ENCODE assay signal across 1 fruit fly cellular context in the genomic region with DNA sequence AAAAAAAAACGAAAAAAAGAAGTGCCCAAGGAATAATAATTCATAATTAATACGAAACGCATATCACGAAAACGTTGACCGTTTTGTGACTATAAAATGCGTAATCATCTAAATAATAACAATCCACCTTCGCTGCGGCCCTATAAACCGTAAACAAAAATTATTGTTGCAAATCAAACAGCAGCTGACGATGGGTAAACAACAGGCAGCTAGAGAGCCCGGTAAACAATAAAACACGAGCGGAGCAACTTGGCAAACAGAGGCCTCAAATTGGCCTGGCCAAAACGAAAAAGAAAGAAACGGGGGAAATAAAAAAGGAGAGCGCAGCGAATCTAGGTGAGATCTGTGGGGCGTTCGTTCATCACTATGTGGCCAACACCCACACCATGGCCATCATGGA.
TF ChIP-seq lines count a peak whose summit lies in the region.

No protein-coding gene starts in this region.

TF ChIP-seq in whole organism, embryonic, 481 proteins besides CTCF, POLR2A, EP300 and RAD21 (continued from another document and continues in another):
- TF ChIP-seq Hr78 (GFP tag; optimal IDR thresholded peaks at IDR 0.05; lab: Kevin White, UChicago) (no peak), wek (GFP tag; optimal IDR thresholded peaks at IDR 0.05; lab: Kevin White, UChicago) (peak; percentile 51), BEAF-32 (GFP tag; optimal IDR thresholded peaks at IDR 0.05; lab: Kevin White, UChicago) (no peak), CG6254 (GFP tag; optimal IDR thresholded peaks at IDR 0.05; lab: Kevin White, UChicago) (no peak), tgo (GFP tag; IDR thresholded peaks at IDR 0.05; lab: Robert Waterston, UW) (no peak), CoRest (tag; optimal IDR thresholded peaks at IDR 0.05; lab: Kevin White, UChicago) (peak; percentile 9), jigr1 (GFP tag; IDR thresholded peaks at IDR 0.05; lab: Robert Waterston, UW) (no peak), CG17912 (GFP tag; optimal IDR thresholded peaks at IDR 0.05; lab: Kevin White, UChicago) (peak; percentile 8), Xrp1 (GFP tag; IDR thresholded peaks at IDR 0.05; lab: Robert Waterston, UW) (0 out of 2 replicates have a peak, but pooled peaks have one; percentile 45), CG9876 (GFP tag; optimal IDR thresholded peaks at IDR 0.05; lab: Kevin White, UChicago) (peak; percentile 42), slou (GFP tag; optimal IDR thresholded peaks at IDR 0.05; lab: Kevin White, UChicago) (no peak), tll (GFP tag; optimal IDR thresholded peaks at IDR 0.05; lab: Kevin White, UChicago) (no peak), CG31388 (GFP tag; optimal IDR thresholded peaks at IDR 0.05; lab: Kevin White, UChicago) (no peak), schlank (tag; optimal IDR thresholded peaks at IDR 0.05; lab: Kevin White, UChicago) (peak; percentile 78), CG8089 (GFP tag; optimal IDR thresholded peaks at IDR 0.05; lab: Kevin White, UChicago) (peak; percentile 20), pnt (GFP tag; optimal IDR thresholded peaks at IDR 0.05; lab: Kevin White, UChicago) (peak; percentile 4), CG10209 (GFP tag; optimal IDR thresholded peaks at IDR 0.05; lab: Kevin White, UChicago) (peak; percentile 55), CG11504 (tag; optimal IDR thresholded peaks at IDR 0.05; lab: Kevin White, UChicago) (peak; percentile 5), CG1647 (GFP tag; optimal IDR thresholded peaks at IDR 0.05; lab: Kevin White, UChicago) (no peak), sisA (GFP tag; IDR thresholded peaks at IDR 0.05; lab: Robert Waterston, UW) (no peak), run (tag; optimal IDR thresholded peaks at IDR 0.05; lab: Kevin White, UChicago) (no peak), otp (GFP tag; IDR thresholded peaks at IDR 0.05; lab: Robert Waterston, UW) (0 out of 3 replicates have a peak, but pooled peaks have one; percentile 38), Bteb2 (GFP tag; optimal IDR thresholded peaks at IDR 0.05; lab: Kevin White, UChicago) (peak; percentile 49), so (GFP tag; IDR thresholded peaks at IDR 0.05; lab: Robert Waterston, UW) (no peak), ab (GFP tag; optimal IDR thresholded peaks at IDR 0.05; lab: Kevin White, UChicago) (no peak), pzg (GFP tag; optimal IDR thresholded peaks at IDR 0.05; lab: Kevin White, UChicago) (no peak), trh (GFP tag; optimal IDR thresholded peaks at IDR 0.05; lab: Kevin White, UChicago) (peak; percentile 23), Gsc (GFP tag; IDR thresholded peaks at IDR 0.05; lab: Robert Waterston, UW) (no peak), chif (GFP tag; optimal IDR thresholded peaks at IDR 0.05; lab: Kevin White, UChicago) (peak in 1 of 2 experiments; percentile 30), CG8944 (GFP tag; optimal IDR thresholded peaks at IDR 0.05; lab: Kevin White, UChicago) (peak; percentile 28), hb (GFP tag; IDR thresholded peaks at IDR 0.05; lab: Robert Waterston, UW; ENCODE audit: partially characterized antibody) (no peak), h (optimal IDR thresholded peaks at IDR 0.05; lab: Kevin White, UChicago) (no peak), CG10654 (GFP tag; optimal IDR thresholded peaks at IDR 0.05; lab: Kevin White, UChicago) (peak; percentile 12), crc (GFP tag; optimal IDR thresholded peaks at IDR 0.05; lab: Kevin White, UChicago) (peak; percentile 18), Ets97D (GFP tag; optimal IDR thresholded peaks at IDR 0.05; lab: Kevin White, UChicago) (no peak), Tbp (GFP tag; optimal IDR thresholded peaks at IDR 0.05; lab: Kevin White, UChicago) (no peak), Doc2 (GFP tag; IDR thresholded peaks at IDR 0.05; lab: Robert Waterston, UW) (no peak), CG32772 (GFP tag; IDR thresholded peaks at IDR 0.05; lab: Robert Waterston, UW) (no peak), CG15696 (tag; optimal IDR thresholded peaks at IDR 0.05; lab: Kevin White, UChicago) (no peak), CG8290 (GFP tag; optimal IDR thresholded peaks at IDR 0.05; lab: Kevin White, UChicago) (no peak), CG8290 (tag; optimal IDR thresholded peaks at IDR 0.05; lab: Kevin White, UChicago) (peak in 1 of 2 experiments; percentile 71), Meics (GFP tag; optimal IDR thresholded peaks at IDR 0.05; lab: Kevin White, UChicago) (peak; percentile 51), dm (GFP tag; optimal IDR thresholded peaks at IDR 0.05; lab: Kevin White, UChicago) (no peak), D19A (tag; optimal IDR thresholded peaks at IDR 0.05; lab: Kevin White, UChicago) (no peak), ato (GFP tag; IDR thresholded peaks at IDR 0.05; lab: Robert Waterston, UW; ENCODE audit: partially characterized antibody) (no peak), CG13775 (GFP tag; optimal IDR thresholded peaks at IDR 0.05; lab: Kevin White, UChicago) (no peak), CG2202 (tag; optimal IDR thresholded peaks at IDR 0.05; lab: Kevin White, UChicago) (no peak), Hmr (GFP tag; optimal IDR thresholded peaks at IDR 0.05; lab: Kevin White, UChicago) (peak; percentile 87), Med (GFP tag; lab: Kevin White, UChicago) (peak; percentile 92), Hr51 (GFP tag; optimal IDR thresholded peaks at IDR 0.05; lab: Kevin White, UChicago) (peak in 1 of 2 experiments; percentile 30), gt (GFP tag; IDR thresholded peaks at IDR 0.05; lab: Robert Waterston, UW) (no peak), lilli (GFP tag; optimal IDR thresholded peaks at IDR 0.05; lab: Kevin White, UChicago) (peak; percentile 29), Asciz (GFP tag; optimal IDR thresholded peaks at IDR 0.05; lab: Kevin White, UChicago) (peak; percentile 21), NfI (GFP tag; optimal IDR thresholded peaks at IDR 0.05; lab: Kevin White, UChicago) (peak; percentile 28), nom (GFP tag; optimal IDR thresholded peaks at IDR 0.05; lab: Kevin White, UChicago) (peak; percentile 54), peb (GFP tag; IDR thresholded peaks at IDR 0.05; lab: Robert Waterston, UW) (no peak), CG15514 (GFP tag; optimal IDR thresholded peaks at IDR 0.05; lab: Kevin White, UChicago) (peak; percentile 71), Sry-β (GFP tag; optimal IDR thresholded peaks at IDR 0.05; lab: Kevin White, UChicago) (no peak), CG14965 (GFP tag; optimal IDR thresholded peaks at IDR 0.05; lab: Kevin White, UChicago; ENCODE audit: borderline replicate concordance) (peak; percentile 19), Max (GFP tag; optimal IDR thresholded peaks at IDR 0.05; lab: Kevin White, UChicago) (no peak), CG2199 (GFP tag; IDR thresholded peaks at IDR 0.05; lab: Robert Waterston, UW) (no peak), bcd (GFP tag; optimal IDR thresholded peaks at IDR 0.05; lab: Kevin White, UChicago) (peak; percentile 11), Elba2 (GFP tag; optimal IDR thresholded peaks at IDR 0.05; lab: Kevin White, UChicago) (no peak), CG5180 (GFP tag; optimal IDR thresholded peaks at IDR 0.05; lab: Kevin White, UChicago) (no peak), lola (GFP tag; optimal IDR thresholded peaks at IDR 0.05; lab: Kevin White, UChicago) (no peak), Six4 (GFP tag; optimal IDR thresholded peaks at IDR 0.05; lab: Kevin White, UChicago) (no peak), Dref (GFP tag; IDR thresholded peaks at IDR 0.05; lab: Robert Waterston, UW) (no peak), Atf-2 (GFP tag; optimal IDR thresholded peaks at IDR 0.05; lab: Kevin White, UChicago) (no peak), CkIIα-i1 (GFP tag; IDR thresholded peaks at IDR 0.05; lab: Robert Waterston, UW) (no peak), CG6272 (GFP tag; IDR thresholded peaks at IDR 0.05; lab: Robert Waterston, UW) (no peak), Sox102F (GFP tag; optimal IDR thresholded peaks at IDR 0.05; lab: Kevin White, UChicago) (peak; percentile 37), CG9215 (GFP tag; IDR thresholded peaks at IDR 0.05; lab: Robert Waterston, UW) (no peak), Mad (GFP tag; optimal IDR thresholded peaks at IDR 0.05; lab: Kevin White, UChicago) (no peak), CG16815 (GFP tag; optimal IDR thresholded peaks at IDR 0.05; lab: Kevin White, UChicago) (no peak), ems (GFP tag; optimal IDR thresholded peaks at IDR 0.05; lab: Kevin White, UChicago) (peak; percentile 20), Deaf1 (tag; optimal IDR thresholded peaks at IDR 0.05; lab: Kevin White, UChicago) (no peak), scrt (GFP tag; optimal IDR thresholded peaks at IDR 0.05; lab: Kevin White, UChicago) (peak; percentile 26), CG17568 (GFP tag; optimal IDR thresholded peaks at IDR 0.05; lab: Kevin White, UChicago) (peak; percentile 68), MESR4 (GFP tag; optimal IDR thresholded peaks at IDR 0.05; lab: Kevin White, UChicago) (no peak), HLH54F (GFP tag; optimal IDR thresholded peaks at IDR 0.05; lab: Kevin White, UChicago) (peak; percentile 42), NK7.1 (GFP tag; optimal IDR thresholded peaks at IDR 0.05; lab: Kevin White, UChicago) (no peak), Antp (GFP tag; optimal IDR thresholded peaks at IDR 0.05; lab: Kevin White, UChicago) (peak; percentile 10), Hmx (GFP tag; optimal IDR thresholded peaks at IDR 0.05; lab: Kevin White, UChicago) (no peak), lab (GFP tag; optimal IDR thresholded peaks at IDR 0.05; lab: Kevin White, UChicago) (peak; percentile 87), CG1529 (GFP tag; optimal IDR thresholded peaks at IDR 0.05; lab: Kevin White, UChicago) (no peak), CG32767 (GFP tag; IDR thresholded peaks at IDR 0.05; lab: Robert Waterston, UW) (0 out of 2 replicates have a peak, but pooled peaks have one; percentile 12), ac (GFP tag; optimal IDR thresholded peaks at IDR 0.05; lab: Kevin White, UChicago) (no peak), kah (GFP tag; optimal IDR thresholded peaks at IDR 0.05; lab: Kevin White, UChicago) (no peak), bab2 (GFP tag; optimal IDR thresholded peaks at IDR 0.05; lab: Kevin White, UChicago) (peak; percentile 61), D19B (GFP tag; optimal IDR thresholded peaks at IDR 0.05; lab: Kevin White, UChicago) (peak; percentile 26), stwl (tag; optimal IDR thresholded peaks at IDR 0.05; lab: Kevin White, UChicago) (no peak), CG8478 (optimal IDR thresholded peaks at IDR 0.05; lab: Kevin White, UChicago) (no peak), mirr (GFP tag; optimal IDR thresholded peaks at IDR 0.05; lab: Kevin White, UChicago) (peak; percentile 5), abd-A (tag; optimal IDR thresholded peaks at IDR 0.05; lab: Kevin White, UChicago) (no peak), CG4854 (GFP tag; optimal IDR thresholded peaks at IDR 0.05; lab: Kevin White, UChicago) (peak; percentile 33), Scr (GFP tag; IDR thresholded peaks at IDR 0.05; lab: Robert Waterston, UW; ENCODE audit: partially characterized antibody) (no peak), sens (GFP tag; lab: Kevin White, UChicago) (peak; percentile 82), btn (GFP tag; optimal IDR thresholded peaks at IDR 0.05; lab: Kevin White, UChicago) (no peak), crol (GFP tag; IDR thresholded peaks at IDR 0.05; lab: Robert Waterston, UW) (no peak), chm (GFP tag; IDR thresholded peaks at IDR 0.05; lab: Robert Waterston, UW) (peak; percentile 22; the same call in 1 of the 2 replicates), CG7357 (GFP tag; IDR thresholded peaks at IDR 0.05; lab: Robert Waterston, UW) (no peak), CG18262 (tag; optimal IDR thresholded peaks at IDR 0.05; lab: Kevin White, UChicago) (no peak), ash1 (GFP tag; optimal IDR thresholded peaks at IDR 0.05; lab: Kevin White, UChicago) (no peak), kni (GFP tag; optimal IDR thresholded peaks at IDR 0.05; lab: Kevin White, UChicago) (no peak), dan (GFP tag; IDR thresholded peaks at IDR 0.05; lab: Robert Waterston, UW) (no peak), ro (GFP tag; IDR thresholded peaks at IDR 0.05; lab: Robert Waterston, UW) (no peak), pan (optimal IDR thresholded peaks at IDR 0.05; lab: Kevin White, UChicago) (no peak), pan (GFP tag; optimal IDR thresholded peaks at IDR 0.05 in 1 of 2, IDR thresholded peaks at IDR 0.05 in 1 of 2) (peak in 1 of 2 experiments; percentile 13), CG18764 (GFP tag; optimal IDR thresholded peaks at IDR 0.05; lab: Kevin White, UChicago) (peak; percentile 11), sug (tag; optimal IDR thresholded peaks at IDR 0.05; lab: Kevin White, UChicago) (peak; percentile 42), CG30020 (tag; optimal IDR thresholded peaks at IDR 0.05; lab: Kevin White, UChicago) (no peak), CG4707 (GFP tag; optimal IDR thresholded peaks at IDR 0.05; lab: Kevin White, UChicago) (no peak), CG14860 (GFP tag; IDR thresholded peaks at IDR 0.05; lab: Robert Waterston, UW; ENCODE audit: partially characterized antibody) (no peak), Dll (GFP tag; IDR thresholded peaks at IDR 0.05; lab: Robert Waterston, UW; ENCODE audit: partially characterized antibody) (no peak), CG12391 (tag; optimal IDR thresholded peaks at IDR 0.05; lab: Kevin White, UChicago) (no peak), emc (GFP tag; optimal IDR thresholded peaks at IDR 0.05; lab: Kevin White, UChicago) (peak; percentile 34), slbo (GFP tag; IDR thresholded peaks at IDR 0.05; lab: Robert Waterston, UW) (peak; percentile 49; the same call in 1 of the 2 replicates), nau (GFP tag; optimal IDR thresholded peaks at IDR 0.05; lab: Kevin White, UChicago) (peak; percentile 45), Hr3 (GFP tag; optimal IDR thresholded peaks at IDR 0.05; lab: Kevin White, UChicago) (no peak), nmo (GFP tag; optimal IDR thresholded peaks at IDR 0.05; lab: Kevin White, UChicago) (no peak), wor (GFP tag; IDR thresholded peaks at IDR 0.05; lab: Robert Waterston, UW) (no peak), CG6791 (GFP tag; IDR thresholded peaks at IDR 0.05; lab: Robert Waterston, UW; ENCODE audit: partially characterized antibody) (no peak), CG2120 (GFP tag; optimal IDR thresholded peaks at IDR 0.05; lab: Kevin White, UChicago) (peak; percentile 74), CG2116 (GFP tag; optimal IDR thresholded peaks at IDR 0.05; lab: Kevin White, UChicago) (peak; percentile 27), CG1603 (tag; optimal IDR thresholded peaks at IDR 0.05; lab: Kevin White, UChicago) (peak; percentile 5), Sry-δ (GFP tag; optimal IDR thresholded peaks at IDR 0.05; lab: Kevin White, UChicago) (no peak), pita (GFP tag; optimal IDR thresholded peaks at IDR 0.05; lab: Kevin White, UChicago) (no peak), zfh2 (GFP tag; optimal IDR thresholded peaks at IDR 0.05; lab: Kevin White, UChicago) (peak; percentile 45), sd (tag; optimal IDR thresholded peaks at IDR 0.05; lab: Kevin White, UChicago) (peak; percentile 10), Bgb (GFP tag; IDR thresholded peaks at IDR 0.05; lab: Robert Waterston, UW; ENCODE audit: partially characterized antibody) (no peak)
